Fruit fly (Drosophila melanogaster) whole organism, embryonic: Measurements from ENCODE around the gene BTBD9.

Source experiments
- B-H1 ChIP-seq: fragments of 200-800 bp; sonication (Bioruptor generic); IDR thresholded peaks from 3 replicates; pipeline ENCODE4 v1.3.6; 2022; ENCODE audit warnings: missing biosample characterization, missing genetic modification characterization
- CG11398 ChIP-seq: fragments of 200-800 bp; sonication (Bioruptor generic); optimal IDR thresholded peaks from 2 replicates; lab custom pipeline; 2016; ENCODE audit warnings: missing biosample characterization, missing genetic modification characterization
- CG11504 ChIP-seq: fragments of 200-800 bp; sonication (Bioruptor generic); optimal IDR thresholded peaks from 3 replicates; lab custom pipeline; 2019; ENCODE audit warnings: missing biosample characterization, mild to moderate bottlenecking, missing genetic modification characterization, moderate library complexity
- CG12659 ChIP-seq: fragments of 200-800 bp; sonication (Bioruptor generic); optimal IDR thresholded peaks from 3 replicates; lab custom pipeline; 2017; ENCODE audit warnings: mild to moderate bottlenecking, missing biosample characterization, missing genetic modification reagents, missing genetic modification characterization
- CG12769 ChIP-seq: fragments of 200-800 bp; sonication (Bioruptor generic); optimal IDR thresholded peaks from 2 replicates; lab custom pipeline; 2019; ENCODE audit warnings: missing biosample characterization, mild to moderate bottlenecking, missing genetic modification characterization, moderate library complexity
- CG12942 ChIP-seq: fragments of 200-800 bp; sonication (Bioruptor generic); optimal IDR thresholded peaks from 3 replicates; lab custom pipeline; 2016; ENCODE audit warnings: missing biosample characterization, missing genetic modification characterization
- CG13775 ChIP-seq: fragments of 200-800 bp; sonication (Bioruptor generic); optimal IDR thresholded peaks from 3 replicates; lab custom pipeline; 2017; ENCODE audit warnings: missing biosample characterization, mild to moderate bottlenecking, missing genetic modification characterization
- CG13894 ChIP-seq: fragments of 200-800 bp; sonication (Bioruptor generic); optimal IDR thresholded peaks from 3 replicates; lab custom pipeline; 2018; ENCODE audit warnings: missing biosample characterization, mild to moderate bottlenecking, missing genetic modification characterization, moderate library complexity
- CG1647 ChIP-seq: fragments of 200-800 bp; sonication (Bioruptor generic); optimal IDR thresholded peaks from 3 replicates; lab custom pipeline; 2016; ENCODE audit warnings: missing biosample characterization, missing genetic modification characterization
- CG17385 ChIP-seq: fragments of 200-800 bp; sonication (Bioruptor generic); optimal IDR thresholded peaks from 3 replicates; lab custom pipeline; 2018; ENCODE audit warnings: missing biosample characterization, mild to moderate bottlenecking, missing genetic modification characterization
- CG18599 ChIP-seq: fragments of 200-800 bp; sonication (Bioruptor generic); optimal IDR thresholded peaks from 3 replicates; lab custom pipeline; 2017; ENCODE audit warnings: missing biosample characterization, missing genetic modification characterization, mild to moderate bottlenecking, moderate library complexity, missing genetic modification reagents
- CG2120 ChIP-seq: fragments of 200-800 bp; sonication (Bioruptor generic); optimal IDR thresholded peaks from 3 replicates; lab custom pipeline; 2016; ENCODE audit warnings: missing biosample characterization, missing genetic modification characterization
- CG2712 ChIP-seq: fragments of 200-800 bp; optimal IDR thresholded peaks from 3 replicates; lab custom pipeline; 2019; ENCODE audit warnings: missing biosample characterization, mild to moderate bottlenecking, missing genetic modification characterization, moderate library complexity
- CG3065 ChIP-seq: fragments of 200-800 bp; sonication (Bioruptor generic); optimal IDR thresholded peaks from 2 replicates; lab custom pipeline; 2016; ENCODE audit warnings: missing biosample characterization, missing genetic modification characterization
- CG34422 ChIP-seq: fragments of 200-800 bp; sonication (Bioruptor generic); IDR thresholded peaks from 3 replicates; pipeline ENCODE4 v1.3.6; 2022; ENCODE audit warnings: missing biosample characterization, missing genetic modification characterization
- CG4282 ChIP-seq: fragments of 200-800 bp; sonication (Bioruptor generic); optimal IDR thresholded peaks from 2 replicates; lab custom pipeline; 2016; ENCODE audit warnings: missing biosample characterization, missing genetic modification characterization
- CG5953 ChIP-seq: fragments of 200-800 bp; sonication (Bioruptor generic); IDR thresholded peaks from 2 replicates; pipeline ENCODE4 v1.3.6; 2022; ENCODE audit warnings: missing biosample characterization, missing genetic modification characterization
- CG6654 ChIP-seq: fragments of 200-800 bp; sonication (Bioruptor generic); optimal IDR thresholded peaks from 2 replicates; lab custom pipeline; 2017; ENCODE audit warnings: missing biosample characterization, mild to moderate bottlenecking, missing genetic modification characterization
- CG6854 ChIP-seq: fragments of 200-800 bp; sonication (Bioruptor generic); optimal IDR thresholded peaks from 3 replicates; lab custom pipeline; 2017; ENCODE audit warnings: missing biosample characterization, mild to moderate bottlenecking, missing genetic modification characterization
- CG8359 ChIP-seq: fragments of 200-800 bp; sonication (Bioruptor generic); optimal IDR thresholded peaks from 2 replicates; lab custom pipeline; 2017; ENCODE audit warnings: missing biosample characterization, mild to moderate bottlenecking, missing genetic modification characterization, borderline replicate concordance
- CG8478 ChIP-seq: fragments of >200 bp; optimal IDR thresholded peaks from 2 replicates; lab custom pipeline; 2018
- D ChIP-seq, 2 experiments: fragments of 200-800 bp in 1 of 2; fragments of >200 bp in 1 of 2; sonication (Bioruptor generic) in 1 of 2; optimal IDR thresholded peaks; 2 replicates in 1 of 2; 3 replicates in 1 of 2; lab custom pipeline; 2017; ENCODE audit warnings: mild to moderate bottlenecking in 1 of 2, missing biosample characterization in 1 of 2, missing genetic modification characterization in 1 of 2, missing genetic modification reagents in 1 of 2
- Fer1 ChIP-seq: fragments of 200-800 bp; sonication (Bioruptor generic); optimal IDR thresholded peaks from 2 replicates; lab custom pipeline; 2017; ENCODE audit warnings: missing biosample characterization, mild to moderate bottlenecking, missing genetic modification characterization
- HHEX ChIP-seq: fragments of 200-800 bp; sonication (Bioruptor generic); optimal IDR thresholded peaks from 3 replicates; lab custom pipeline; 2017; ENCODE audit warnings: missing biosample characterization, mild to moderate bottlenecking, missing genetic modification characterization, missing genetic modification reagents
- Hr39 ChIP-seq: fragments of >200 bp; optimal IDR thresholded peaks from 2 replicates; lab custom pipeline; 2017
- Hr51 ChIP-seq, 2 experiments: fragments of 200-800 bp; sonication (Bioruptor generic); optimal IDR thresholded peaks; 2 replicates in 1 of 2; 3 replicates in 1 of 2; lab custom pipeline; 2016 to 2018; ENCODE audit warnings: missing biosample characterization in 2 of 2, missing genetic modification characterization in 2 of 2, mild to moderate bottlenecking in 1 of 2, moderate library complexity in 1 of 2
- MBD-R2 ChIP-seq: fragments of 200-800 bp; sonication (Bioruptor generic); IDR thresholded peaks from 2 replicates; pipeline ENCODE4 v1.3.6; 2022; ENCODE audit warnings: missing biosample characterization, missing genetic modification characterization
- Med ChIP-seq: fragments of 200-800 bp; sonication (Bioruptor generic); peaks from one replicate; lab custom pipeline; 2016; ENCODE audit warnings: missing biosample characterization, missing genetic modification characterization, mild to moderate bottlenecking, inconsistent platforms, moderate library complexity
- Meics ChIP-seq: fragments of 200-800 bp; sonication (Bioruptor generic); optimal IDR thresholded peaks from 2 replicates; lab custom pipeline; 2017; ENCODE audit warnings: missing biosample characterization, mild to moderate bottlenecking, missing genetic modification characterization
- NC2α ChIP-seq: fragments of 200-800 bp; sonication (Bioruptor generic); optimal IDR thresholded peaks from 2 replicates; lab custom pipeline; 2016; ENCODE audit warnings: missing biosample characterization, missing genetic modification characterization
- Optix ChIP-seq: fragments of 200-800 bp; sonication (Bioruptor generic); IDR thresholded peaks from 3 replicates; pipeline ENCODE4 v1.3.6; 2022; ENCODE audit warnings: missing biosample characterization, missing genetic modification characterization
- Pdp1 ChIP-seq, 2 experiments: fragments of 200-800 bp; sonication (Bioruptor generic); optimal IDR thresholded peaks; 3 replicates each; lab custom pipeline; 2016; ENCODE audit warnings: missing biosample characterization in 2 of 2, missing genetic modification characterization in 2 of 2, mild to moderate bottlenecking in 1 of 2, moderate library complexity in 1 of 2
- Sox100B ChIP-seq: fragments of 200-800 bp; sonication (Bioruptor generic); optimal IDR thresholded peaks from 3 replicates; lab custom pipeline; 2018; ENCODE audit warnings: missing biosample characterization, mild to moderate bottlenecking, missing genetic modification characterization
- YL-1 ChIP-seq: fragments of 200-800 bp; sonication (Bioruptor generic); optimal IDR thresholded peaks from 3 replicates; lab custom pipeline; 2017; ENCODE audit warnings: missing biosample characterization, mild to moderate bottlenecking, missing genetic modification characterization
- ap ChIP-seq: fragments of 200-800 bp; sonication (Bioruptor generic); IDR thresholded peaks from 2 replicates; pipeline ENCODE4 v1.3.6; 2022; ENCODE audit warnings: missing biosample characterization, missing genetic modification characterization
- btn ChIP-seq: fragments of 200-800 bp; sonication (Bioruptor generic); optimal IDR thresholded peaks from 2 replicates; lab custom pipeline; 2016; ENCODE audit warnings: missing biosample characterization, missing genetic modification characterization
- cas ChIP-seq: fragments of 200-800 bp; sonication (Bioruptor generic); IDR thresholded peaks from 2 replicates; pipeline ENCODE4 v1.3.6; 2022; ENCODE audit warnings: missing biosample characterization, missing genetic modification characterization
- chinmo ChIP-seq: fragments of 200-800 bp; sonication (Bioruptor generic); IDR thresholded peaks from 4 replicates; pipeline ENCODE4 v1.3.6; 2022; ENCODE audit warnings: missing biosample characterization, missing genetic modification characterization; ENCODE audit not compliant: partially characterized antibody
- crp ChIP-seq, 2 experiments: fragments of 200-800 bp; sonication (Bioruptor generic); optimal IDR thresholded peaks; 2 replicates in 1 of 2; 3 replicates in 1 of 2; lab custom pipeline; 2017; ENCODE audit warnings: missing biosample characterization in 2 of 2, missing genetic modification characterization in 2 of 2, mild to moderate bottlenecking in 1 of 2, moderate library complexity in 1 of 2
- gce ChIP-seq: fragments of 200-800 bp; sonication (Bioruptor generic); IDR thresholded peaks from 3 replicates; pipeline ENCODE4 v1.3.6; 2022; ENCODE audit warnings: missing biosample characterization, missing genetic modification characterization
- insv ChIP-seq, 2 experiments: fragments of 200-800 bp; sonication (Bioruptor generic); optimal IDR thresholded peaks; 3 replicates each; lab custom pipeline; 2016 to 2018; ENCODE audit warnings: missing biosample characterization in 2 of 2, missing genetic modification characterization in 2 of 2
- inv ChIP-seq: fragments of 200-800 bp; sonication (Bioruptor generic); IDR thresholded peaks from 2 replicates; pipeline ENCODE4 v1.3.6; 2022; ENCODE audit warnings: missing biosample characterization, missing genetic modification characterization; ENCODE audit not compliant: partially characterized antibody
- mirr ChIP-seq: fragments of 200-800 bp; sonication (Bioruptor generic); optimal IDR thresholded peaks from 3 replicates; lab custom pipeline; 2018; ENCODE audit warnings: missing biosample characterization, mild to moderate bottlenecking, missing genetic modification characterization
- nom ChIP-seq: fragments of 200-800 bp; sonication (Bioruptor generic); optimal IDR thresholded peaks from 2 replicates; lab custom pipeline; 2017; ENCODE audit warnings: missing biosample characterization, missing genetic modification characterization, mild to moderate bottlenecking, moderate library complexity, missing genetic modification reagents
- pita ChIP-seq: fragments of 200-800 bp; sonication (Bioruptor generic); optimal IDR thresholded peaks from 2 replicates; lab custom pipeline; 2017; ENCODE audit warnings: missing biosample characterization, mild to moderate bottlenecking, missing genetic modification characterization
- psq ChIP-seq: fragments of 200-800 bp; sonication (Bioruptor generic); optimal IDR thresholded peaks from 2 replicates; lab custom pipeline; 2017; ENCODE audit warnings: missing biosample characterization, missing genetic modification characterization
- sqz ChIP-seq: fragments of 200-800 bp; sonication (Bioruptor generic); optimal IDR thresholded peaks from 3 replicates; lab custom pipeline; 2018; ENCODE audit warnings: missing biosample characterization, mild to moderate bottlenecking, missing genetic modification characterization
- usp ChIP-seq: fragments of >200 bp; optimal IDR thresholded peaks from 2 replicates; lab custom pipeline; 2017; ENCODE audit warnings: missing biosample characterization, missing genetic modification characterization
- z ChIP-seq: fragments of 200-800 bp; sonication (Bioruptor generic); IDR thresholded peaks from 3 replicates; pipeline ENCODE4 v1.3.6; 2022; ENCODE audit warnings: missing biosample characterization, missing genetic modification characterization
- zf30C ChIP-seq: fragments of 200-800 bp; sonication (Bioruptor generic); optimal IDR thresholded peaks from 3 replicates; lab custom pipeline; 2018; ENCODE audit warnings: missing biosample characterization, mild to moderate bottlenecking, missing genetic modification characterization

BTBD9 gene

dm6 chrX:10735682-10736353 lies 32.5 kb upstream of the BTBD9 start (continued):
- no peak for TF ChIP-seq B-H1
- TF ChIP-seq Meics = peak; percentile 1
- TF ChIP-seq Hr39 = no peak
- TF ChIP-seq inv (GFP tag; lab: Robert Waterston, UW) = no peak
- no peak for TF ChIP-seq CG3065 (GFP tag; lab: Kevin White, UChicago)
- TF ChIP-seq insv (GFP tag; optimal IDR thresholded peaks at IDR 0.05; lab: Kevin White, UChicago) = no peak
- peak; percentile 9 for TF ChIP-seq CG18599
- TF ChIP-seq Sox100B = no peak
- no peak for TF ChIP-seq CG5953 (GFP tag; lab: Robert Waterston, UW)
- TF ChIP-seq HHEX (GFP tag; lab: Kevin White, UChicago) = no peak
- TF ChIP-seq nom (GFP tag; lab: Kevin White, UChicago) = peak; percentile 47
- no peak for TF ChIP-seq YL-1 (GFP tag; lab: Kevin White, UChicago)
- TF ChIP-seq CG12942 (GFP tag; lab: Kevin White, UChicago) = no peak
- no peak for TF ChIP-seq usp (GFP tag; lab: Kevin White, UChicago)
- TF ChIP-seq CG13775 (GFP tag; lab: Kevin White, UChicago) = no peak
- TF ChIP-seq CG13894 (tag; lab: Kevin White, UChicago) = peak; percentile 40
- TF ChIP-seq z (GFP tag; lab: Robert Waterston, UW) = no peak
- TF ChIP-seq chinmo (GFP tag; lab: Robert Waterston, UW) = peak; percentile 93
- no peak for TF ChIP-seq gce (GFP tag; lab: Robert Waterston, UW)
- no peak for TF ChIP-seq D (optimal IDR thresholded peaks at IDR 0.05; lab: Kevin White, UChicago)
- TF ChIP-seq D (GFP tag; optimal IDR thresholded peaks at IDR 0.05; lab: Kevin White, UChicago) = no peak
- no peak for TF ChIP-seq CG6654 (GFP tag; lab: Kevin White, UChicago)
- no peak for TF ChIP-seq CG17385
- no peak for TF ChIP-seq CG8359 (GFP tag; lab: Kevin White, UChicago)
- peak; percentile 67 for TF ChIP-seq sqz (GFP tag; lab: Kevin White, UChicago)
- no peak for TF ChIP-seq CG4282 (GFP tag; lab: Kevin White, UChicago)
- no peak for TF ChIP-seq zf30C
- no peak for TF ChIP-seq Optix (GFP tag; lab: Robert Waterston, UW)
- TF ChIP-seq Hr51 (GFP tag; optimal IDR thresholded peaks at IDR 0.05; lab: Kevin White, UChicago) = peak in 1 of 2 experiments; percentile 8
- no peak for TF ChIP-seq CG1647 (GFP tag; lab: Kevin White, UChicago)
- TF ChIP-seq CG11504 = peak; percentile 36
- TF ChIP-seq Fer1 (GFP tag; lab: Kevin White, UChicago) = no peak
- no peak for TF ChIP-seq MBD-R2 (GFP tag; lab: Robert Waterston, UW)
- peak; percentile 79; the same call in 1 of the 3 replicates for TF ChIP-seq CG34422 (GFP tag; lab: Robert Waterston, UW)
- no peak for TF ChIP-seq psq (GFP tag; lab: Kevin White, UChicago)
- TF ChIP-seq cas (GFP tag; lab: Robert Waterston, UW) = no peak
- peak; percentile 11 for TF ChIP-seq CG2120 (GFP tag; lab: Kevin White, UChicago)
- TF ChIP-seq CG11398 = no peak
- no peak for TF ChIP-seq CG2712 (tag; lab: Kevin White, UChicago)
- no peak for TF ChIP-seq NC2α
- no peak for TF ChIP-seq crp (GFP tag; optimal IDR thresholded peaks at IDR 0.05; lab: Kevin White, UChicago)
- TF ChIP-seq btn (GFP tag; lab: Kevin White, UChicago) = no peak
- no peak for TF ChIP-seq CG6854 (GFP tag; lab: Kevin White, UChicago)
- no peak for TF ChIP-seq ap (GFP tag; lab: Robert Waterston, UW)
- TF ChIP-seq pita (GFP tag; lab: Kevin White, UChicago) = no peak
- no peak for TF ChIP-seq Pdp1 (GFP tag; optimal IDR thresholded peaks at IDR 0.05; lab: Kevin White, UChicago)
- peak; percentile 35 for TF ChIP-seq Med (GFP tag; lab: Kevin White, UChicago)
- no peak for TF ChIP-seq CG12659 (GFP tag; lab: Kevin White, UChicago)
- TF ChIP-seq CG12769 (tag; lab: Kevin White, UChicago) = no peak
- no peak for TF ChIP-seq CG8478 (lab: Kevin White, UChicago)
- TF ChIP-seq mirr (GFP tag; lab: Kevin White, UChicago) = no peak
